Fruit fly (Drosophila melanogaster) Kc167 (cell line): ENCODE measurements around the gene CG32313.
A peak's percentile ranks its signal among the peaks of the same experiment; 100 is the strongest.

Experiments used
- Myc ChIP-seq: fragments of >200 bp; optimal IDR thresholded peaks from 2 replicates; lab custom pipeline; 2017; ENCODE audit warnings: missing external identifiers
- Sin3A ChIP-seq: fragments of >200 bp; optimal IDR thresholded peaks from 2 replicates; lab custom pipeline; 2018; ENCODE audit warnings: missing external identifiers
- h ChIP-seq: fragments of >200 bp; optimal IDR thresholded peaks from 3 replicates; lab custom pipeline; 2018; ENCODE audit warnings: missing external identifiers
- insv ChIP-seq: fragments of >200 bp; optimal IDR thresholded peaks from 3 replicates; lab custom pipeline; 2018; ENCODE audit warnings: missing external identifiers
- psq ChIP-seq: fragments of >200 bp; optimal IDR thresholded peaks from 2 replicates; lab custom pipeline; 2017; ENCODE audit warnings: missing external identifiers
- ttk ChIP-seq: sonication (Bioruptor generic); optimal IDR thresholded peaks from 2 replicates; lab custom pipeline; 2017; ENCODE audit warnings: missing external identifiers

Gene CG32313

dm6 chr3L:1545693-1546329 lies at the start of gene CG32313, which contains the start of gene Pcyt1:
CG32313 (minus strand) TSS chr3L:1545743.
Pcyt1 (plus strand) TSS chr3L:1546092.
- no peak for TF ChIP-seq insv (lab: Kevin White, UChicago)
- TF ChIP-seq Sin3A (lab: Kevin White, UChicago), result no peak
- TF ChIP-seq psq (lab: Kevin White, UChicago), result peak; percentile 72
- TF ChIP-seq h (lab: Kevin White, UChicago), result no peak
- no peak for TF ChIP-seq ttk (lab: Kevin White, UChicago)
- TF ChIP-seq Myc, result no peak

DNA sequence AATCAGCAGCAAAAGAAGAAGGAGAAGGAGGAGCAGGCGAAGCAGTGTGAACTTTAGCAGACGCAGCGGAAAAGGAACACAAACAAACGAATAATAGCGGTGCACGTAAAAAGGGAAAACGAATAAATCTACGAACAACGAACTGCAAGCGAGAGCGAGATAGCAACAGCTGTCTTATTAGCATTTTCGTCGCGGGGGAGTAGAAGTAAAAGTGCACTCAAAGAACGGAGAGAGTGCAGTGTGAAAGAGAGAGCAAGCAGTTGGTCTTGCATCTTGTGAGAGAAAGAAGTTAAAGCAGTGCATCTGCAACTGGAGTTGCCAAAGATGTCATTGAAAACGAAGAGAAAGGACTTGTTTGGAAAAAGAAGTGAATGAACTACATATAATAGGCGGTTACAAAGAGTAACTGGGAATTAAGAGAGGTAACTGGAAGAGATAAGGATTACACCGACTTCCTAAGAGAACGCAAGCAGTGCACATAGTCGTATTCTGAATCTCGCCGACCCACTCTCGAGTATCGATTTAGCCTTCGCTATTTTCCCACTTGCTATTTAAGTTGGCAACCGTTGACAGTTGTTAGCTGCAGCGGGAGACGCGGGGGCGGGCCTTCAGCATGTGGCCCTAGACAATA lies 47.4 kb upstream of the CG32313 start:
- TF ChIP-seq Sin3A (lab: Kevin White, UChicago), result no peak
- TF ChIP-seq ttk (lab: Kevin White, UChicago), result no peak
- TF ChIP-seq h (lab: Kevin White, UChicago), result no peak
- TF ChIP-seq insv (lab: Kevin White, UChicago), result no peak
- no peak for TF ChIP-seq psq (lab: Kevin White, UChicago)
- no peak for TF ChIP-seq Myc

- TF ChIP-seq h (lab: Kevin White, UChicago) (no peak), psq (lab: Kevin White, UChicago) (no peak), insv (lab: Kevin White, UChicago) (no peak)
Measured at dm6 chr3L:1591692-1592371, 46.3 kb upstream of the CG32313 start.

- TF ChIP-seq insv (lab: Kevin White, UChicago), result no peak
- TF ChIP-seq Sin3A (lab: Kevin White, UChicago), result no peak
- no peak for TF ChIP-seq h (lab: Kevin White, UChicago)
- TF ChIP-seq psq (lab: Kevin White, UChicago), result no peak
- no peak for TF ChIP-seq ttk (lab: Kevin White, UChicago)
- TF ChIP-seq Myc, result no peak
Measured at dm6 chr3L:1590194-1590593, 44.7 kb upstream of the CG32313 start.

DNA sequence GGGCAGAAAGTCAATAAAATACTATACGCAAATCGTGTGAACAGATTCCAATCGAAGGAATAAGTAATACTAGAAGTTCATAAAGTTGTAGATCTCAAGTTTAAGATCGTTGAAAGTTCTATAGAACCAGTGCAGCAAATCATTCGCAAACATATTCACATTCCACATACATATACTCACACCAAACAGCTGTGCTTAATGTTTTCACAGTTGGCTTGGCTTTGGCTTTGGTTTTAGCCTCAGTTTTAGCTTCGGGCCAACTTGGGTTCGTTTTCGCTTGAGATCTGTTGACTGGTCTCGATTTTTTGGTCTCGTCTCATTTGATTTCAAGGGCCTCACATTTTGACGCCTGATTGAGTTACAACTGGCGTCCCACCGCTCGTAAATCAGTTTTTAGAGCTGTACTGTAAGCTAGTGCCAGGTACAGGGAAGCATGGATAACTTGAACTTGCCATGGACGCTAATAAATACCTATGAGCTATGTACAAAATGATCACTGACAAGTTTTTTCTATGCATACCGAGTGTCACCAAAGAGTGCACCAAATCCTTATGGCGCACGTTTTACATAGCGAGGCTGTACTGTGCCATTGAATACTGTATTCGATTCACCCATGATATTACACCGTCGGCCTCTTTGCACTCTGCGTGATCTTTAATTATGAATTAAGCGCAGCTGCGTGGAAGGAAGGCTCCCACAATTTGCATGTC lies 41.8 kb upstream of the CG32313 start:
- no peak for TF ChIP-seq ttk (lab: Kevin White, UChicago)
- TF ChIP-seq Myc, result no peak
- TF ChIP-seq Sin3A (lab: Kevin White, UChicago), result no peak
- TF ChIP-seq insv (lab: Kevin White, UChicago), result no peak
- TF ChIP-seq psq (lab: Kevin White, UChicago), result no peak

DNA sequence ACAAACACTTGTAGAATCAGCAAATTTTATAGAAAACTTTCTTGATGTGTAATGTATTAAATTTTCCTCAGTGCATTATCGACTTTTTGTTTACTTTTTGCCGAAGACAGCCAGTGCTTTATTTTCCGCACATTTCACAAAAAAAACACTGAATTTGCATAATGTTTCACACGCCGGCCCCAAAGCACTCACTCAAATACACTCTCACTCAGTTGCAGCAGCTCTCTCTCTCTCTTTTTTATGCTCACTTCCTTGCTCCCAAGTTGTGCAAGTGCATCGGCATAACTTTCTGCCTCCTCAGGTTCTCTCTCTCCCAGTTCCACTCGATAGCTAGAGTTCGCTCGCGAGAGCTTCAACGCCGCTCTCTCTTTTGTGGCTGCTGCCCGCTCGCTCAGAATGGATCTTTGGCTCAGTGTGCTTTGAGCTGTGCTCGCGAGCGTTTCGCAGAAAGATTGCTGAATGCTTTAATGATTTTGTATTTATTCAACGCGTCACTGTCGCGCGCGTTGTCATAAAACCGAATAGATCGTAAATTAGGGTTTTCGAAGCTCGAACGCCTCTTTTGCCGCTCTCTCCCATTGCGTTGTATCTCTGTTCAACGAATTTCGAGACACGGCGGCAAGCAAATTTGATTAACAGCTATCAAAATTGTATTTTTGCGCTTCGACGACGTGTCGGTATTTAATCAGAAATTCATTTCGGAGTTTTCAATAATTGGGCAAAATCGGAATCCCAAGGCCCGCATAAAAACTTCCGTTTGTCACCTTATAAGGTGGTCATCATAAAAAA lies 40.9 kb upstream of the CG32313 start:
- no peak for TF ChIP-seq h (lab: Kevin White, UChicago)
- TF ChIP-seq ttk (lab: Kevin White, UChicago), result no peak
- TF ChIP-seq Sin3A (lab: Kevin White, UChicago), result no peak
- TF ChIP-seq Myc, result no peak
- TF ChIP-seq insv (lab: Kevin White, UChicago), result no peak
- no peak for TF ChIP-seq psq (lab: Kevin White, UChicago)

DNA sequence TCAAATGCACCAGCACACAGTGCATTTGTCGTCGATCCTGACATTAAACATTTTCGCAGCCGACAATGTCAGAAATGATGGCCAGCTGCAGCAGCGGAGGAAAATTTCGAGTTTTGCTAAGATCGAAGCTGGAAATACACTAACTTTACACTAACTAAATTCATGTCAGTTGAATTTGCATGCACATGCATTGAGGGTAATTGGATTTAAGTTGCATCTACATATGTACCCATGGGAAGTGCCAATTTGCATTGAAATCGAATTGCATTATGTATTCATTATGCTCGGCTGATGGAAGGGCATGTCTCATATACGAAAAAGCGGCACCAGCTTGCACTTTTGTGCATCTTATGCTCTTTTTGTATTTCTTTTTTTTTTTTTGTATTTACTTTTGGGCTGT lies 39.2 kb upstream of the CG32313 start:
- no peak for TF ChIP-seq Sin3A (lab: Kevin White, UChicago)
- TF ChIP-seq psq (lab: Kevin White, UChicago), result no peak
- no peak for TF ChIP-seq Myc
- no peak for TF ChIP-seq ttk (lab: Kevin White, UChicago)
- no peak for TF ChIP-seq h (lab: Kevin White, UChicago)
- TF ChIP-seq insv (lab: Kevin White, UChicago), result no peak

DNA sequence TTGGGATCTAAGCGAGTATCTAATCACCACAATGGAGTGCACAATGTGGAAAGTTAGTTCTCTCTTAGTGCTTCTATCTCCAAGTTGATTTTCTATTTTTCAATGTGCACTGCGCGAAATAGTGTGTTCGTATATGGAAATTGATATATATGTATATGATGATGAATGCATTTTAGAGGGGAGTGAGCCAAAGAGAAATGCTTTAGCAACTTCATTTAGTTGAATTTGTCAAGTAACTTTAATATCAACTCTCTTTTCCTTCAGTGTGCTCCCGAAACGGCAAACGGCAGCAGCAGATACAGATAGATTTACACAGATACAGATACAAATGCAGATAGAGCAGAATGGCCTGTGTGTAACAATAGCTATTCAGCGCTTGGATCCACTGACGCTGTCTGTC lies 38.5 kb upstream of the CG32313 start:
- TF ChIP-seq psq (lab: Kevin White, UChicago), result no peak
- TF ChIP-seq Sin3A (lab: Kevin White, UChicago), result no peak
- TF ChIP-seq h (lab: Kevin White, UChicago), result no peak
- TF ChIP-seq insv (lab: Kevin White, UChicago), result no peak

dm6 chr3L:1580821-1581220 lies 35.3 kb upstream of the CG32313 start:
- TF ChIP-seq h (lab: Kevin White, UChicago) (no peak), Myc (no peak), psq (lab: Kevin White, UChicago) (no peak), ttk (lab: Kevin White, UChicago) (no peak), Sin3A (lab: Kevin White, UChicago) (no peak), insv (lab: Kevin White, UChicago) (no peak)

DNA sequence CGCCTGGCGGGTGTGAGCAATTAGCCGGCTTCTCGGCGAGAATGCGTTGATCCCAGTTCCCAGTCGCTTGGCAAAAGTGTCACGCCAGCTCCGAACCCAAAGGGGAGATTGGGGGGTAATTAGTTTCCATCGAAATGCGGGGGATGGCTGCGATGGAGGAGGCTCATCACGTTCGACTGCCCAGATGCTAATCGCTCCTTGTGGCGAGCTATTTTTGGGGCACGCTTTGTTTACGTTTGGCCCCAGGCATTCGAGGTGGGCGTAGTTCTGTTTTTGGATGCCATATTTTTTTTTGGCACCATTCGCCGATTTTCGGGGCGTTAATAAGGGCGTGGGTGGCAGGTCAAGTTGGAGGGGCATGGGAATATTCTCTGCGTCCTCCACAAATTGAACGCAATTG lies 34.7 kb upstream of the CG32313 start:
- TF ChIP-seq insv (lab: Kevin White, UChicago), result no peak
- no peak for TF ChIP-seq psq (lab: Kevin White, UChicago)
- no peak for TF ChIP-seq Sin3A (lab: Kevin White, UChicago)
- no peak for TF ChIP-seq ttk (lab: Kevin White, UChicago)
- TF ChIP-seq h (lab: Kevin White, UChicago), result no peak
- TF ChIP-seq Myc, result no peak
